Fruit fly (Drosophila melanogaster): ENCODE results near the gene MetRS-m.
A peak's percentile ranks its signal among the peaks of the same experiment; 100 is the strongest.

Gene MetRS-m

dm6 chr3R:14299891-14300290 lies 40.1 kb upstream of the MetRS-m start (continued):
- TF ChIP-seq sima (GFP tag; optimal IDR thresholded peaks at IDR 0.05), result no peak
- no peak for TF ChIP-seq Dfd (GFP tag; optimal IDR thresholded peaks at IDR 0.05)
- TF ChIP-seq gsb-n (tag; optimal IDR thresholded peaks at IDR 0.05), result no peak
- no peak for TF ChIP-seq psq (GFP tag; optimal IDR thresholded peaks at IDR 0.05)
- no peak for TF ChIP-seq CG4854 (GFP tag; optimal IDR thresholded peaks at IDR 0.05)
- no peak for TF ChIP-seq CG13624 (GFP tag; optimal IDR thresholded peaks at IDR 0.05)
- TF ChIP-seq CG12391 (tag; optimal IDR thresholded peaks at IDR 0.05), result no peak
- TF ChIP-seq CG2875 (GFP tag; optimal IDR thresholded peaks at IDR 0.05), result peak; percentile 11
- peak; percentile 17 for TF ChIP-seq Fer3 (tag; optimal IDR thresholded peaks at IDR 0.05)
- no peak for TF ChIP-seq hb (GFP tag; IDR thresholded peaks at IDR 0.05; ENCODE audit: partially characterized antibody)
- TF ChIP-seq CG8281 (tag; optimal IDR thresholded peaks at IDR 0.05), result peak; percentile 44
- TF ChIP-seq Hr51 (GFP tag; optimal IDR thresholded peaks at IDR 0.05), result no peak
- peak; percentile 17 for TF ChIP-seq ewg (GFP tag; optimal IDR thresholded peaks at IDR 0.05)
- TF ChIP-seq CG31441 (GFP tag; IDR thresholded peaks at IDR 0.05), result 0 out of 2 replicates have a peak, but pooled peaks have one; percentile 26
- TF ChIP-seq CG18619 (GFP tag; optimal IDR thresholded peaks at IDR 0.05), result no peak
- TF ChIP-seq Sry-δ (GFP tag; optimal IDR thresholded peaks at IDR 0.05), result no peak
- no peak for TF ChIP-seq Lim3 (GFP tag; IDR thresholded peaks at IDR 0.05)
- TF ChIP-seq hkb (optimal IDR thresholded peaks at IDR 0.05), result no peak
- no peak; the same call in none of the 2 replicates for TF ChIP-seq hkb (GFP tag; IDR thresholded peaks at IDR 0.05)
- TF ChIP-seq Gsc (GFP tag; IDR thresholded peaks at IDR 0.05), result no peak
- TF ChIP-seq Camta (GFP tag; optimal IDR thresholded peaks at IDR 0.05), result peak; percentile 19
- no peak for TF ChIP-seq vnd (GFP tag; IDR thresholded peaks at IDR 0.05; ENCODE audit: partially characterized antibody)
- TF ChIP-seq yki (optimal IDR thresholded peaks at IDR 0.05), result no peak
- TF ChIP-seq Spps (tag; optimal IDR thresholded peaks at IDR 0.05), result peak; percentile 31
- TF ChIP-seq HLH3B (GFP tag; IDR thresholded peaks at IDR 0.05), result peak; percentile 30; the same call in 1 of the 2 replicates
- no peak for TF ChIP-seq Dbx (GFP tag; IDR thresholded peaks at IDR 0.05)
- TF ChIP-seq nau (GFP tag; optimal IDR thresholded peaks at IDR 0.05), result no peak
- no peak for TF ChIP-seq lola (GFP tag; optimal IDR thresholded peaks at IDR 0.05)
- TF ChIP-seq ara (GFP tag; IDR thresholded peaks at IDR 0.05), result no peak
- TF ChIP-seq CHES-1-like (GFP tag; optimal IDR thresholded peaks at IDR 0.05), result no peak
- TF ChIP-seq CG9932 (GFP tag; IDR thresholded peaks at IDR 0.05), result no peak
- TF ChIP-seq CG11093 (GFP tag; IDR thresholded peaks at IDR 0.05), result no peak
- TF ChIP-seq Tbp (GFP tag; optimal IDR thresholded peaks at IDR 0.05), result no peak
- TF ChIP-seq toy (GFP tag; IDR thresholded peaks at IDR 0.05), result no peak
- TF ChIP-seq fd96Cb (tag; optimal IDR thresholded peaks at IDR 0.05), result no peak
- no peak for TF ChIP-seq CG30403 (GFP tag; optimal IDR thresholded peaks at IDR 0.05)
- no peak for TF ChIP-seq Dll (GFP tag; IDR thresholded peaks at IDR 0.05; ENCODE audit: partially characterized antibody)
- TF ChIP-seq Xbp1 (GFP tag; optimal IDR thresholded peaks at IDR 0.05), result no peak
- no peak for TF ChIP-seq CG11247 (GFP tag; IDR thresholded peaks at IDR 0.05)
- peak; percentile 6 for TF ChIP-seq CG9727 (GFP tag; optimal IDR thresholded peaks at IDR 0.05)
- TF ChIP-seq CG13287 (GFP tag; IDR thresholded peaks at IDR 0.05; ENCODE audit: partially characterized antibody), result no peak
- peak; percentile 81 for TF ChIP-seq Med (GFP tag)
- TF ChIP-seq CTCF (GFP tag; optimal IDR thresholded peaks at IDR 0.05), result no peak
- TF ChIP-seq tx (GFP tag; optimal IDR thresholded peaks at IDR 0.05), result no peak
- no peak for TF ChIP-seq az2 (GFP tag; optimal IDR thresholded peaks at IDR 0.05)
- no peak for TF ChIP-seq Mes4 (GFP tag; optimal IDR thresholded peaks at IDR 0.05)
- no peak for TF ChIP-seq fru (optimal IDR thresholded peaks at IDR 0.05)
- no peak for TF ChIP-seq nmo (GFP tag; optimal IDR thresholded peaks at IDR 0.05)
- TF ChIP-seq Side (GFP tag; optimal IDR thresholded peaks at IDR 0.05), result no peak
- TF ChIP-seq dm (GFP tag; optimal IDR thresholded peaks at IDR 0.05), result no peak
- TF ChIP-seq gce (GFP tag; IDR thresholded peaks at IDR 0.05), result no peak; the same call in 2 of the 3 replicates
- TF ChIP-seq CG1529 (GFP tag; optimal IDR thresholded peaks at IDR 0.05), result peak; percentile 21
- no peak for TF ChIP-seq caup (GFP tag; optimal IDR thresholded peaks at IDR 0.05; ENCODE audit: severe bottlenecking)

Data from whole organism, embryonic.